Worm (Caenorhabditis elegans): ENCODE measurements around the gene ador-1.

- TF ChIP-seq lin-39 (tag; optimal IDR thresholded peaks at IDR 0.05): no peak
- TF ChIP-seq nhr-11 (tag; optimal IDR thresholded peaks at IDR 0.05): no peak
- no peak for TF ChIP-seq snpc-4 (tag; optimal IDR thresholded peaks at IDR 0.05)
- TF ChIP-seq unc-130 (GFP tag; optimal IDR thresholded peaks at IDR 0.05): no peak
- TF ChIP-seq skn-1 (tag; optimal IDR thresholded peaks at IDR 0.05): no peak
- TF ChIP-seq nhr-25 (tag; optimal IDR thresholded peaks at IDR 0.05; ENCODE audit: borderline replicate concordance, insufficient read depth): no peak
- TF ChIP-seq nhr-76 (tag; optimal IDR thresholded peaks at IDR 0.05): no peak
- TF ChIP-seq pqm-1 (tag; optimal IDR thresholded peaks at IDR 0.05): no peak
- no peak for TF ChIP-seq daf-8 (GFP tag; IDR thresholded peaks at IDR 0.05)
- no peak for TF ChIP-seq ztf-11 (tag; optimal IDR thresholded peaks at IDR 0.05)
- TF ChIP-seq egl-27 (tag; optimal IDR thresholded peaks at IDR 0.05): no peak
Observed at ce11 chrII:12539395-12539794, 36.7 kb upstream of the ador-1 start.

Data from whole organism, L4 larva.